Worm (Caenorhabditis elegans) whole organism, early embryonic: Measurements from ENCODE around the gene gst-20.

Experiments
- B0310.2 ChIP-seq: sonication (generic microtip); optimal IDR thresholded peaks from 2 replicates; lab custom pipeline; 2016; ENCODE audit warnings: mild to moderate bottlenecking, missing genetic modification characterization, missing compliant biosample characterization
- F13C5.2 ChIP-seq: sonication (generic microtip); optimal IDR thresholded peaks from 2 replicates; lab custom pipeline; 2017; ENCODE audit warnings: mild to moderate bottlenecking, missing genetic modification characterization, inconsistent platforms, missing compliant biosample characterization
- ama-1 ChIP-seq: fragments of 150-350 bp; optimal IDR thresholded peaks from 2 replicates; lab custom pipeline; 2014
- ceh-13 ChIP-seq: fragments of 200-800 bp; sonication (Bioruptor generic); optimal IDR thresholded peaks from 2 replicates; lab custom pipeline; 2018; ENCODE audit warnings: mild to moderate bottlenecking, missing genetic modification characterization, missing compliant biosample characterization
- ceh-36 ChIP-seq: sonication (generic microtip); optimal IDR thresholded peaks from 2 replicates; lab custom pipeline; 2016; ENCODE audit warnings: missing genetic modification characterization, inconsistent platforms, missing compliant biosample characterization
- ets-7 ChIP-seq: sonication (generic microtip); optimal IDR thresholded peaks from 2 replicates; lab custom pipeline; 2016; ENCODE audit warnings: missing genotype, missing genetic modification characterization, missing compliant biosample characterization
- flt-1 ChIP-seq: fragments of 200-800 bp; sonication (Bioruptor generic); IDR thresholded peaks from 2 replicates; pipeline ENCODE4 v1.3.6; 2022; ENCODE audit warnings: missing genetic modification characterization, missing compliant biosample characterization
- scrt-1 ChIP-seq: fragments of 200-800 bp; sonication (Bioruptor generic); IDR thresholded peaks from 2 replicates; pipeline ENCODE4 v1.3.6; 2022; ENCODE audit warnings: missing genetic modification characterization, missing compliant biosample characterization
- tbx-11 ChIP-seq: fragments of 200-800 bp; sonication (Bioruptor generic); IDR thresholded peaks from 2 replicates; pipeline ENCODE4 v1.3.6; 2022; ENCODE audit warnings: missing genetic modification characterization, missing compliant biosample characterization
- tbx-37 ChIP-seq: fragments of 200-800 bp; sonication (Bioruptor generic); conservative IDR thresholded peaks from 2 replicates; pipeline ENCODE4 v1.3.6; 2022; ENCODE audit warnings: missing genetic modification reagents, missing genetic modification characterization, missing compliant biosample characterization
- tra-4 ChIP-seq: sonication (generic microtip); optimal IDR thresholded peaks from 2 replicates; lab custom pipeline; 2017; ENCODE audit warnings: missing genetic modification characterization, missing compliant biosample characterization

ce11 chrII:13574395-13574794 lies 35.2 kb downstream of the gst-20 start:
- TF ChIP-seq F13C5.2 (no peak), B0310.2 (no peak), flt-1 (no peak), ama-1 (lab: Kevin White, UChicago) (no peak), ceh-36 (no peak), tra-4 (tag; lab: Kevin White, UChicago) (no peak), scrt-1 (GFP tag; lab: Robert Waterston, UW) (no peak), tbx-37 (GFP tag; lab: Robert Waterston, UW) (no peak), tbx-11 (GFP tag; lab: Robert Waterston, UW) (no peak), ets-7 (tag; lab: Kevin White, UChicago) (no peak), ceh-13 (GFP tag; lab: Kevin White, UChicago) (no peak)
